Fruit fly (Drosophila melanogaster): ENCODE measurements around the gene ear.

Gene ear

DNA sequence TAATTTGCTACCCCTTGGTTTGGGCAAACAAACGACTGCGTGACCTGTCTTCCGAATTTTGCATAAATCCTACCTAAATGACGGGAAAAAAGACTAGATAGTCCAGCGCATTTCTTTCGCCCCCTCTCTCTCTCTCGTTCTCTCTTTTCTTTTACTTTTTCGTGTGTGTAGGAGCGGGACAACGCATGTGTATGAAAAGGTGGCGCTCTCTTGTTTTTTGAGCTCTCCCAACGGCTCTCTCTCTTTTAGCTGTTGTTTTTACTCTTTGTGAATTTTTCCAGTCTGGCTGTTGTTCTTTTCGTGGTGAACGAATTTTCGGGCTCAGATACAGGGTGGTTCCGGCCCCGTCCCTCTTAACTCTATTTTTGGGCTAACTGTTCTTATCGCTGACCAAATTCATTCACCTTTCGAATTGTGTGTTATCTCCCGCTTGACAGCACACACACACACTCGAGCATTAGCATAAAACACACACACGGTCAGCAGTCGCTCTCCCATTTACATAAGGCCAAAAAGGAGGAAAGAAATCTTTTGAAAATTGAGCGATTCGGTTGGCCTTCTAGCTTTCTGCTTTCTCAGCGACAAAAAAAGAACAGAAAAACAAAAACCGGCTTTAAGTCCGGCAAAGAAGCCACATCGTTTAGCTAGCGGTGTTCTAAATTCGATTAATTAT lies 28.9 kb upstream of the ear start:
- peak; percentile 23 for TF ChIP-seq noc (tag; optimal IDR thresholded peaks at IDR 0.05)

DNA sequence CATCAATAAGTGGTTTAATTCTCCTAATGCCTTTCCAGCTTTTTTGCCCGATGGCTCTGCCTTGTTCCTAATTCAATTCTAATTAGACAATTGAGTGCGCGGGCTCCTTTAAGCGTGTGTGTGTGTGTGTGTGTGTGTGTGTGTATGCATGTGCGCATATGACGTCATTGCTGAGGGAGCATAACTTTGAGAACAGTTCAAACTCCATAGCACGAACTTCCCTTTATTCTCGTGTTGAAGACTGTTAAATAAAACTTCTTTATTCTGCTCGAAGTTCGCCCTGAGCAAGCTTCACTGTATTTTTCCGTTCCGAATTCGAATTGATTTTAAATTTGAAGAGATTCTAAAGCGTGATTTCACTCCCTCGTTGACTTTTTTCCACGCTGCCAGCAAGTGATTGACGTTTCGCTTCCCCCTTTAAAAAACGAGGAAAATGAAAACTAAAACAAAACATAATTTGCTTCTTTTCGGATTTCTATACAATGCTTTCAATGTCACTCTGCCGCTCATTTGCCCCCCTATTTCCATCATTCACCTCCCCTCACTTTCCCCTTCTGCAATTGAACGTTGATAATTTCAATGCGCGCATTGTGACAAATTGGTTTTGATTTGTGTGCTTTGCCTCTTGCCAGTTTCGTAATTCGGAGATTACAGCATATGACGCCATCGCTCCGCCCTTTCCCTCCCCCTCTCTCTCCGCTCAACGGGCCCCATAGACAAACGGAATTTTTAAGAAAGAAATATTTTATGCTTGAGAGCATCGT lies 28.1 kb upstream of the ear start:
- TF ChIP-seq noc (tag; optimal IDR thresholded peaks at IDR 0.05): no peak

DNA sequence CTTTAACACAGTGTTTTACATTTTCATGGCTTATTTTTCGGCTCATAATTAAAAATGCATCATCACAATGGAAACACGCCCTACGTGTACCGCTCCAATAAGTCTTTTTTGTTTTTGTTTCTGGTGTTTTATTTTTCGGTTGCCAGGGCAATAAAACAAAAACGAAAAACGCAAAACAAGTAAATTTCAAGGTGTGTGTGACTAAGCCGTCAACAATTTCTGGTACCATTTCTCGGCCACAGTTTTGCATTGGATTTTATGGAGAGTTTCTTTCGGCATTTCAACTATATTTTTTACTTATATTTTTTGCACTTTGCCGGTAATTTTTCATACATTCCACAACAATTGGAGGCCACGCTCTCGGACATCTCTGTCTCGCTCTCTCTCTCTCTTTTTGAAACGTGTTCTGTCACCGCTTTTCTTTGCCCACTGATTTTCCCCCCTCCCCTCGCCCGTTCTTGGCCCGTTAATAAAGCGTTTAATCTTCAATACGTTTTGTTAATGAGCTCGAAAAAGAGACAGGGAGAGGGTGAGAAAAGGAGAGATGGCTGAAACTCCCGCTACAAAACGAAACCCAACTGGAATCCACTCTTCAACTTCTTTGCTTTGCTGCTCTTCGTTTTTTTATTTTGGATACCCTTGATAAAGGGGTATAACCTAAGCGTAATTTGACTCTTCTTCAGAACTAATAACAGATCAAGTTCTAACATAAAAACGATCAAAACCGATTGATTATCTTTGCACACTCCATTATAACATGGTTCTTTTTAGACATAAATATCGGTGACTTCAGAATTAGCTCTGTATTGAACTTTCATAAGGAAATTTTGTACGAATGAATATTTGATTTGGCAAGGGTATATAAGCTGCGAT lies 27.3 kb upstream of the ear start:
- peak; percentile 59 for TF ChIP-seq noc (tag; optimal IDR thresholded peaks at IDR 0.05)

dm6 chr3R:15293878-15294350 lies 26.6 kb upstream of the ear start:
- TF ChIP-seq noc (tag; optimal IDR thresholded peaks at IDR 0.05): no peak

- peak; percentile 51 for TF ChIP-seq noc (tag; optimal IDR thresholded peaks at IDR 0.05)
Measured at dm6 chr3R:15297904-15298303, 22.7 kb upstream of the ear start.

- TF ChIP-seq noc (tag; optimal IDR thresholded peaks at IDR 0.05): no peak
Measured at dm6 chr3R:15305246-15305645, 15.3 kb upstream of the ear start.

- TF ChIP-seq noc (tag; optimal IDR thresholded peaks at IDR 0.05): no peak
Measured at dm6 chr3R:15309924-15310323, 10.6 kb upstream of the ear start, which contains the start of gene Tm2. Gene Tm2 (plus strand): TSS chr3R:15310193.

DNA sequence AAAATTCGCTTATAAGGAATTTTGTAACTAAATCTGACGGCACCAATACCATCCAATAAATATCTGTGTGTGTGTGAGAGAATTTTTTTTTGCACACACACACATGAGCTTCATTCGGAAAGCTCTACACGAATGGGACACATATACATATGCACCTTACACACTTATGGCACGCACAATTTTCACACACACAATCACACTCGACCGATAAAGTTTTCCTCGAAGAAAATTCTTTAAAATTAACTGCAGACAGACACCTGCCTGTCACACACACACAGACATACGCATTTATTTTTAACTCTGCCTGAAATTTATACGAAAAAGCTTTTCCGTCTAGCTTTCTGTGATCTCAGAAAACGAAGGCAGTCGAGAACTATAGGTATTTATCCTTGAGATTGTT lies 9.9 kb upstream of the ear start:
- TF ChIP-seq noc (tag; optimal IDR thresholded peaks at IDR 0.05): no peak

dm6 chr3R:15313836-15314235 lies 6.7 kb upstream of the ear start:
- no peak for TF ChIP-seq noc (tag; optimal IDR thresholded peaks at IDR 0.05)

DNA sequence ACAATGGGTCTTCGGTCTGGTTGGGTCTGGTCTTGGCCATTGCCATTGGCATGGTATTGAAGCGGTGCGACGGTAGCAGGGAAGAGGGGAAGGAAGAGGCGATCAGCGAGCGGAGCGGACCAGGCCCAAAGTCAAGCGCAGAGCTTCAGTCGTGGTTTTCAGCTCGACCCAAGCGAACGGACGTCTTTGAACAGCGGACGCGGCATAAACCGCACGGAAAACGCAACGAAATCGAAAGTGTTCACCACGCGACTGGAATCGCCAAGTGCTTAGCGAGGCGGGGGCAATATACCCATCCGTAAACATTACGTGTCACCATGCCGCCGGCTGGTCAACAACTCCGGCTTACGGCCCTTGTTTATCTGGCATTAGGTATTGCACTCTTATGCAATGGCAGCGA lies 4.2 kb upstream of the ear start, which contains the start of gene CG14866:
CG14866 (plus strand) TSS at position 146 of the 400 bp plus-strand sequence.
- TF ChIP-seq noc (tag; optimal IDR thresholded peaks at IDR 0.05): no peak

- TF ChIP-seq noc (tag; optimal IDR thresholded peaks at IDR 0.05): peak; percentile 62
Measured at dm6 chr3R:15319912-15320746, 427 bp upstream of the ear start, which contains the start of the genes CG6276 and CG44040. Gene CG6276 (minus strand): TSS chr3R:15320069. Gene CG44040 (plus strand): TSS chr3R:15320378.

DNA sequence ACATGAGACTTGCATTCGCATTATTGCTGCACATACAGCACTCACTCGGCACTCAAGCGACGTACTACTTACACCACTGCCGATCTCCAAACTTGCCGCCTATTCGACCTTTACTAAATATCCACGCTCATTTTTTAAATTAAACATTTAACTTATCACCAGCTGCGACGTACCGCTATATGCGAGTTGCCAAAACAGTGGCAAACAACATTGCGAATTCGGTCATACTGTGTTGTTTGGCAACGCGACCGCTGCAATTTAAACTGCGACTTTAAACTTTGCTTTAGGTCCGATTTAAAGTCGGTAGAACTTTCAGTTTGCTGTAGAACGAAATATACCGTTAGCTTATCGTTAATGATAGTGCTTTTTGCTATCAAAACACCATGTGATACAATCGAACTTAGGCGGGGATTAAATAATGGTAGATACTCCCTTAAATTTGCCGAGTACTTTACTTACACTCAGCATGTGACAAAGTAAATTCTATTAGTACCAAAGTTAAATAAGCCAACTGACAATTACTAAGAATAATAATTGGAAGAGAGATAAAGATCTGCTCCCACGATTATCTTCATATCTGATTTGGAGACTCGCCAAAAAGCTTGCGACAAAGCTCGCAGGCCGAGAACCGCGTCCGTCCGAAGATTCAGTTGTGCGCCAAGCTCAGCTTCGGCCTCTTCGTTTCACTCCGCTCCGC lies 7.7 kb downstream of the ear start, which contains the start of the genes CG6236 and ea:
CG6236 (minus strand) TSS at position 187 of the 697 bp plus-strand sequence.
ea (plus strand) TSS at position 647 of the 697 bp plus-strand sequence.
- no peak for TF ChIP-seq noc (tag; optimal IDR thresholded peaks at IDR 0.05)

DNA sequence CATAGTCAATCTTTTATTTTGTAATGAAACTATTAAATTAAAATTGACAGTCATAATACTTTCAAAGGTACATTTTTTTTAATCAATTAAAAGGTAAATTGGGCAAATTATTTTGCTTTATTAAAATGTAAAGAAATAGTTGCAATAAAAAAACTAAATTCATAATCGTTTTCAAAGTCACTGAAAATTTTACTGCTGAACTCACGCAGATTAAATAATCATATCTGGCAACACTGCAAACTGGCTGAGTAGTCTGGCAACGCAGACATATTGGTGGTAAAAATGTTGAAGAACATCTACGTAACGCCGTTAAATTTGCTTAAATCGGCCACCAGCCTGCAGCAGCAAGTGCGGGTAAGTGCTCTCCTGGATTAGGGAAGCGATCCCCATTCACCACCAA lies 9.9 kb downstream of the ear start, which contains the start of gene mRpL9:
mRpL9 (plus strand) TSS at position 267 of the 400 bp plus-strand sequence.
- TF ChIP-seq noc (tag; optimal IDR thresholded peaks at IDR 0.05): no peak

dm6 chr3R:15332994-15333393 lies 12.4 kb downstream of the ear start, which contains the start of the genes Fkbp39 and Cyfip:
Gene Fkbp39 (minus strand): TSS chr3R:15333133.
Gene Cyfip (plus strand): TSS chr3R:15333266.
- TF ChIP-seq noc (tag; optimal IDR thresholded peaks at IDR 0.05): no peak
